Worm (Caenorhabditis elegans): Measurements from ENCODE around the gene frpr-11.

DNA sequence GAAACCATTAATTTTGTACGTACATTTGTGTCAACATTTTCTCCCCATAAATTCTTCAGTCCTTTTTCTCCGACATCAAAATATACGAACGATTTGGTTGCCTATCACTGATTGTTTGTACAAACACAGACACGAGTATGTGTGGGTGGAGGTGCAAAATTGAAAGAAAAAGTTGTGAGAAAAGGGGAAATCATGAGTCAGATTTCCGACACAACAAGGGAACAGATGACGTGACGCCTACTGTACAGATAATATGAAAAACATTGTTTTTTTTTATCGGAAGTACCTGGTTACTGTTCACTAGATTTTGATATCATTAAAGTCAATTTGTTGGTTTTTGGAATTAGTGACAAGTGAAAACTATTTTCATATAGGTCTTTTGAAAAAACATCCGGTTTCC lies 27.3 kb downstream of the frpr-11 start:
- no peak for TF ChIP-seq efl-1 (GFP tag; optimal IDR thresholded peaks at IDR 0.05)
- TF ChIP-seq tbp1 (GFP tag; optimal IDR thresholded peaks at IDR 0.05), result no peak
- no peak for TF ChIP-seq die-1 (tag; optimal IDR thresholded peaks at IDR 0.05)
- TF ChIP-seq ama-1 (optimal IDR thresholded peaks at IDR 0.05), result no peak
- no peak for TF ChIP-seq ama-1 (GFP tag; optimal IDR thresholded peaks at IDR 0.05)
- no peak for TF ChIP-seq nhr-90 (tag; optimal IDR thresholded peaks at IDR 0.05)
- no peak for TF ChIP-seq snpc-4 (GFP tag; optimal IDR thresholded peaks at IDR 0.05)
- TF ChIP-seq snpc-4 (tag; optimal IDR thresholded peaks at IDR 0.05), result no peak
- TF ChIP-seq fkh-3 (tag; optimal IDR thresholded peaks at IDR 0.05), result no peak
- TF ChIP-seq Y95B8A.8 (GFP tag; IDR thresholded peaks at IDR 0.05), result no peak
- no peak for TF ChIP-seq F55B11.4 (tag; optimal IDR thresholded peaks at IDR 0.05; ENCODE audit: borderline replicate concordance, insufficient read depth)

Measured in whole organism, young adult.